Worm (Caenorhabditis elegans) whole organism, early embryonic: ENCODE measurements around the gene hir-1.

Experiments
- B0310.2 ChIP-seq: sonication (generic microtip); optimal IDR thresholded peaks from 2 replicates; lab custom pipeline; 2016; ENCODE audit warnings: mild to moderate bottlenecking, missing genetic modification characterization, missing compliant biosample characterization
- F13C5.2 ChIP-seq: sonication (generic microtip); optimal IDR thresholded peaks from 2 replicates; lab custom pipeline; 2017; ENCODE audit warnings: mild to moderate bottlenecking, missing genetic modification characterization, inconsistent platforms, missing compliant biosample characterization
- aly-1 ChIP-seq: sonication (generic microtip); optimal IDR thresholded peaks from 2 replicates; lab custom pipeline; 2016; ENCODE audit warnings: missing genetic modification characterization, missing compliant biosample characterization
- ama-1 ChIP-seq: fragments of 150-350 bp; optimal IDR thresholded peaks from 2 replicates; lab custom pipeline; 2014
- ceh-13 ChIP-seq: fragments of 200-800 bp; sonication (Bioruptor generic); optimal IDR thresholded peaks from 2 replicates; lab custom pipeline; 2018; ENCODE audit warnings: mild to moderate bottlenecking, missing genetic modification characterization, missing compliant biosample characterization
- ceh-36 ChIP-seq: sonication (generic microtip); optimal IDR thresholded peaks from 2 replicates; lab custom pipeline; 2016; ENCODE audit warnings: missing genetic modification characterization, inconsistent platforms, missing compliant biosample characterization
- ets-7 ChIP-seq: sonication (generic microtip); optimal IDR thresholded peaks from 2 replicates; lab custom pipeline; 2016; ENCODE audit warnings: missing genotype, missing genetic modification characterization, missing compliant biosample characterization
- flt-1 ChIP-seq: fragments of 200-800 bp; sonication (Bioruptor generic); IDR thresholded peaks from 2 replicates; pipeline ENCODE4 v1.3.6; 2022; ENCODE audit warnings: missing genetic modification characterization, missing compliant biosample characterization
- hmbx-1 ChIP-seq: sonication (generic microtip); optimal IDR thresholded peaks from 2 replicates; lab custom pipeline; 2016; ENCODE audit warnings: mild to moderate bottlenecking, missing genetic modification characterization, missing compliant biosample characterization
- hmg-4 ChIP-seq: fragments of 200-800 bp; sonication (Bioruptor generic); optimal IDR thresholded peaks from 2 replicates; lab custom pipeline; 2018; ENCODE audit warnings: mild to moderate bottlenecking, missing genetic modification characterization, missing compliant biosample characterization
- hnd-1 ChIP-seq: sonication (generic microtip); optimal IDR thresholded peaks from 2 replicates; lab custom pipeline; 2016; ENCODE audit warnings: missing genetic modification characterization, missing compliant biosample characterization
- pes-1 ChIP-seq: fragments of 200-800 bp; sonication (Bioruptor generic); IDR thresholded peaks from 2 replicates; pipeline ENCODE4 v1.3.6; 2022; ENCODE audit warnings: missing genetic modification reagents, missing genetic modification characterization, missing compliant biosample characterization
- scrt-1 ChIP-seq: fragments of 200-800 bp; sonication (Bioruptor generic); IDR thresholded peaks from 2 replicates; pipeline ENCODE4 v1.3.6; 2022; ENCODE audit warnings: missing genetic modification characterization, missing compliant biosample characterization
- sea-1 ChIP-seq: fragments of 200-800 bp; sonication (Bioruptor generic); conservative IDR thresholded peaks from 2 replicates; pipeline ENCODE4 v1.3.6; 2022; ENCODE audit warnings: missing genetic modification characterization, missing compliant biosample characterization
- tbx-11 ChIP-seq: fragments of 200-800 bp; sonication (Bioruptor generic); IDR thresholded peaks from 2 replicates; pipeline ENCODE4 v1.3.6; 2022; ENCODE audit warnings: missing genetic modification characterization, missing compliant biosample characterization
- tbx-37 ChIP-seq: fragments of 200-800 bp; sonication (Bioruptor generic); conservative IDR thresholded peaks from 2 replicates; pipeline ENCODE4 v1.3.6; 2022; ENCODE audit warnings: missing genetic modification reagents, missing genetic modification characterization, missing compliant biosample characterization
- tra-4 ChIP-seq: sonication (generic microtip); optimal IDR thresholded peaks from 2 replicates; lab custom pipeline; 2017; ENCODE audit warnings: missing genetic modification characterization, missing compliant biosample characterization

Gene hir-1

ce11 chrV:5511720-5512119 is 10.2 kb upstream of the hir-1 start:
- no peak for TF ChIP-seq ets-7 (tag; lab: Kevin White, UChicago)
- no peak for TF ChIP-seq tbx-37 (GFP tag; lab: Robert Waterston, UW)
- no peak for TF ChIP-seq ama-1 (lab: Kevin White, UChicago)
- TF ChIP-seq hmg-4 (GFP tag; lab: Kevin White, UChicago): no peak
- TF ChIP-seq flt-1 (GFP tag; lab: Robert Waterston, UW): no peak
- no peak for TF ChIP-seq F13C5.2 (tag; lab: Kevin White, UChicago)
- TF ChIP-seq ceh-13 (GFP tag; lab: Kevin White, UChicago): no peak
- TF ChIP-seq pes-1 (GFP tag; lab: Robert Waterston, UW): no peak
- no peak for TF ChIP-seq scrt-1 (GFP tag; lab: Robert Waterston, UW)
- no peak for TF ChIP-seq tbx-11 (GFP tag; lab: Robert Waterston, UW)
- no peak for TF ChIP-seq sea-1 (GFP tag; lab: Robert Waterston, UW)
- no peak for TF ChIP-seq aly-1
- no peak for TF ChIP-seq hnd-1 (tag; lab: Kevin White, UChicago)
- no peak for TF ChIP-seq tra-4 (tag; lab: Kevin White, UChicago)
- no peak for TF ChIP-seq ceh-36 (tag; lab: Kevin White, UChicago)
- no peak for TF ChIP-seq B0310.2 (tag; lab: Kevin White, UChicago)

- TF ChIP-seq sea-1 (GFP tag; lab: Robert Waterston, UW) (no peak), ceh-36 (tag; lab: Kevin White, UChicago) (no peak), ets-7 (tag; lab: Kevin White, UChicago) (no peak), B0310.2 (tag; lab: Kevin White, UChicago) (no peak), ceh-13 (GFP tag; lab: Kevin White, UChicago) (no peak), hmbx-1 (no peak), ama-1 (lab: Kevin White, UChicago) (no peak), hmg-4 (GFP tag; lab: Kevin White, UChicago) (no peak), pes-1 (GFP tag; lab: Robert Waterston, UW) (no peak), hnd-1 (tag; lab: Kevin White, UChicago) (no peak), scrt-1 (GFP tag; lab: Robert Waterston, UW) (no peak), tbx-11 (GFP tag; lab: Robert Waterston, UW) (no peak), aly-1 (no peak), F13C5.2 (tag; lab: Kevin White, UChicago) (no peak), tbx-37 (GFP tag; lab: Robert Waterston, UW) (no peak), tra-4 (tag; lab: Kevin White, UChicago) (no peak), flt-1 (GFP tag; lab: Robert Waterston, UW) (no peak)
These were observed 9.4 kb upstream of the hir-1 start for ce11 chrV:5512559-5512958.

DNA sequence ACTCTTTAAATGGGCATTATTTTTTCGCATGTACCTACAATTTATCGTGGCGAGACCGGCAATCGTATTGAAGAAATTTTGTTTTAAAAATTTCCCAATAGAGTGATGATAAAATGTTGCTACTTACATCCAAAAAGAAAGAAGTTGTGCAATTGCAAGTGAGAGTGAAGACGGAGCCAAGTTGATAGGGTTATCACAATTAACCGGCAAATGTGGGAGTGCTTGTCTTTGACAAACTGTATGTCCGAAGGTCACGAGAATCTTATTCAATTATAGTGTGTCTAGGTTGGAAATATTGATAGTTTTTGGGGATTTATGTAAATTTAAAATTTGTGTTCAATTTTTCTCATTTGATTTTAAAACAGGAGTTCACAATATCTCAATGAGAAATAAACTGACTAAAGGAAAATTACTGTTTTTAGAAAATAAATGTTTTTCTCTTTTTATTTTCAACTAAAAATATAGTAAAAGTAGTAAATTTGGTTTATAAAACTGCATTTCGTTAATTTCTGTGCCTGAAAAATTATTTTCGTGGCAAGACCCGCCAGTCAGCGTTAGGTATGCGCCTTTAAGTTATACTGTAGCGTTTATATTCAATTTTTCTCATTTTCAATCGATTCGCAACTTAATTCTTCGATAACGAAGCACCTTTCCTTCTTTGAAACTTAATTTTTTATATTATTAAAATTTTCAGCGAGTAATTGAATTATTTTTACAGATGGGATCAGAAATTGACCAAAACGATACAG is 8.1 kb upstream of the hir-1 start, which contains the start of the genes hpo-15 and mms-19:
hpo-15 (minus strand) TSS at position 201 of the 749 bp plus-strand sequence.
mms-19 (plus strand) TSS at position 719 of the 749 bp plus-strand sequence.
- TF ChIP-seq F13C5.2 (tag; lab: Kevin White, UChicago) (no peak), flt-1 (GFP tag; lab: Robert Waterston, UW) (no peak), tbx-11 (GFP tag; lab: Robert Waterston, UW) (no peak), ceh-13 (GFP tag; lab: Kevin White, UChicago) (no peak)

- no peak for TF ChIP-seq F13C5.2 (tag; lab: Kevin White, UChicago)
- TF ChIP-seq ceh-36 (tag; lab: Kevin White, UChicago): no peak
- no peak for TF ChIP-seq hmg-4 (GFP tag; lab: Kevin White, UChicago)
- no peak for TF ChIP-seq tra-4 (tag; lab: Kevin White, UChicago)
- no peak for TF ChIP-seq tbx-37 (GFP tag; lab: Robert Waterston, UW)
- TF ChIP-seq hmbx-1: no peak
- no peak for TF ChIP-seq hnd-1 (tag; lab: Kevin White, UChicago)
- no peak for TF ChIP-seq flt-1 (GFP tag; lab: Robert Waterston, UW)
- TF ChIP-seq ceh-13 (GFP tag; lab: Kevin White, UChicago): no peak
- no peak for TF ChIP-seq ets-7 (tag; lab: Kevin White, UChicago)
- TF ChIP-seq sea-1 (GFP tag; lab: Robert Waterston, UW): no peak
- TF ChIP-seq ama-1 (lab: Kevin White, UChicago): no peak
- TF ChIP-seq scrt-1 (GFP tag; lab: Robert Waterston, UW): no peak
- no peak for TF ChIP-seq aly-1
These were observed 1.3 kb downstream of the hir-1 start for ce11 chrV:5523260-5523659.

DNA sequence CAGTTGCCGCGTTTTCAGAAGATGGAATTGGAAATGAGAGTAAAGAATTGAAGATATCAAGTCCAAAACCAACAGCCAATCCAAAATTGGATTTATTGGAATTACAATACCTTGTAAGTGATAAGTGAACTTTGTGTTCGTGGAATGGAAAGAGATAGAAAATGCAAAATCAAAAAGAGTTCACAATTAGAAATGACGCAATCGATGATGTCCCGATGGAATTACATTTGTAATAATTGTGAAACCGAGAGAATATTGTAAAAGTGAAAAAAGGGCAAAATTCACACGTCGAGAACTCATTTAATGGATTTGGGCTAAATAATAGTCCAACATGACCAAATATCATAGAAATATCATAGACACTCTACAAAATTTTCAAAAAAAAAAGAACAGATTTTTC is 3.3 kb downstream of the hir-1 start:
- TF ChIP-seq B0310.2 (tag; lab: Kevin White, UChicago): no peak
- TF ChIP-seq pes-1 (GFP tag; lab: Robert Waterston, UW): no peak
- no peak for TF ChIP-seq tbx-11 (GFP tag; lab: Robert Waterston, UW)
- no peak for TF ChIP-seq ets-7 (tag; lab: Kevin White, UChicago)
- TF ChIP-seq hnd-1 (tag; lab: Kevin White, UChicago): no peak
- no peak for TF ChIP-seq hmg-4 (GFP tag; lab: Kevin White, UChicago)
- no peak for TF ChIP-seq tbx-37 (GFP tag; lab: Robert Waterston, UW)
- TF ChIP-seq tra-4 (tag; lab: Kevin White, UChicago): no peak
- no peak for TF ChIP-seq scrt-1 (GFP tag; lab: Robert Waterston, UW)
- no peak for TF ChIP-seq flt-1 (GFP tag; lab: Robert Waterston, UW)
- no peak for TF ChIP-seq aly-1
- no peak for TF ChIP-seq sea-1 (GFP tag; lab: Robert Waterston, UW)
- no peak for TF ChIP-seq ceh-13 (GFP tag; lab: Kevin White, UChicago)
- no peak for TF ChIP-seq hmbx-1
- TF ChIP-seq F13C5.2 (tag; lab: Kevin White, UChicago): no peak
- TF ChIP-seq ama-1 (lab: Kevin White, UChicago): no peak
- TF ChIP-seq ceh-36 (tag; lab: Kevin White, UChicago): no peak

ce11 chrV:5527694-5528093 is 5.8 kb downstream of the hir-1 start:
- no peak for TF ChIP-seq hmg-4 (GFP tag; lab: Kevin White, UChicago)
